Fruit fly (Drosophila melanogaster) whole organism, embryonic: ENCODE results near the gene VhaM9.7-b.

Experiments
- Ada2b ChIP-seq: fragments of 200-800 bp; sonication (Bioruptor generic); IDR thresholded peaks from 2 replicates; pipeline ENCODE4 v1.3.6; 2022; ENCODE audit warnings: missing biosample characterization, missing genetic modification characterization
- B-H2 ChIP-seq: fragments of 200-800 bp; sonication (Bioruptor generic); optimal IDR thresholded peaks from 2 replicates; lab custom pipeline; 2018; ENCODE audit warnings: missing biosample characterization, mild to moderate bottlenecking, missing genetic modification characterization
- CG10543 ChIP-seq: fragments of 200-800 bp; sonication (Bioruptor generic); optimal IDR thresholded peaks from 3 replicates; lab custom pipeline; 2017; ENCODE audit warnings: missing biosample characterization, mild to moderate bottlenecking, missing genetic modification characterization, moderate library complexity
- CG11504 ChIP-seq: fragments of 200-800 bp; sonication (Bioruptor generic); optimal IDR thresholded peaks from 3 replicates; lab custom pipeline; 2019; ENCODE audit warnings: missing biosample characterization, mild to moderate bottlenecking, missing genetic modification characterization, moderate library complexity
- CG12071 ChIP-seq: fragments of 200-800 bp; sonication (Bioruptor generic); optimal IDR thresholded peaks from 3 replicates; lab custom pipeline; 2018; ENCODE audit warnings: missing biosample characterization, mild to moderate bottlenecking, missing genetic modification characterization
- CG13123 ChIP-seq: fragments of 200-800 bp; sonication (Bioruptor generic); optimal IDR thresholded peaks from 2 replicates; lab custom pipeline; 2016; ENCODE audit warnings: missing biosample characterization, missing genetic modification characterization
- CG1529 ChIP-seq: fragments of 200-800 bp; sonication (Bioruptor generic); optimal IDR thresholded peaks from 3 replicates; lab custom pipeline; 2018; ENCODE audit warnings: missing biosample characterization, missing genetic modification characterization
- CG16863 ChIP-seq: fragments of 200-800 bp; sonication (Bioruptor generic); optimal IDR thresholded peaks from 3 replicates; lab custom pipeline; 2016; ENCODE audit warnings: missing biosample characterization, missing genetic modification characterization
- CG17359 ChIP-seq: fragments of 200-800 bp; sonication (Bioruptor generic); optimal IDR thresholded peaks from 3 replicates; lab custom pipeline; 2018; ENCODE audit warnings: missing biosample characterization, mild to moderate bottlenecking, missing genetic modification characterization, moderate library complexity
- CG32772 ChIP-seq: fragments of 200-800 bp; sonication (Bioruptor generic); IDR thresholded peaks from 2 replicates; pipeline ENCODE4 v1.3.6; 2022; ENCODE audit warnings: missing biosample characterization, missing genetic modification characterization
- CG42726 ChIP-seq: fragments of 200-800 bp; sonication (Bioruptor generic); IDR thresholded peaks from 2 replicates; pipeline ENCODE4 v1.3.6; 2022; ENCODE audit warnings: missing biosample characterization, missing genetic modification characterization; ENCODE audit not compliant: partially characterized antibody
- CG4730 ChIP-seq: fragments of 200-800 bp; sonication (Bioruptor generic); IDR thresholded peaks from 2 replicates; pipeline ENCODE4 v1.3.6; 2022; ENCODE audit warnings: missing biosample characterization, missing genetic modification characterization
- CG6654 ChIP-seq: fragments of 200-800 bp; sonication (Bioruptor generic); optimal IDR thresholded peaks from 2 replicates; lab custom pipeline; 2017; ENCODE audit warnings: missing biosample characterization, mild to moderate bottlenecking, missing genetic modification characterization
- CG7963 ChIP-seq: fragments of 200-800 bp; sonication (Bioruptor generic); IDR thresholded peaks from 3 replicates; pipeline ENCODE4 v1.3.6; 2022; ENCODE audit warnings: missing biosample characterization, missing genetic modification characterization; ENCODE audit not compliant: partially characterized antibody
- CG7987 ChIP-seq: fragments of 200-800 bp; sonication (Bioruptor generic); optimal IDR thresholded peaks from 2 replicates; lab custom pipeline; 2018; ENCODE audit warnings: missing biosample characterization, mild to moderate bottlenecking, missing genetic modification characterization, moderate library complexity
- CG8290 ChIP-seq, 3 experiments: fragments of 200-800 bp; sonication (Bioruptor generic); optimal IDR thresholded peaks; 2 replicates each; lab custom pipeline; 2016 to 2019; ENCODE audit warnings: missing biosample characterization in 3 of 3, missing genetic modification characterization in 3 of 3, mild to moderate bottlenecking in 2 of 3, moderate library complexity in 1 of 3
- CG8924 ChIP-seq: fragments of 200-800 bp; optimal IDR thresholded peaks from 3 replicates; lab custom pipeline; 2019; ENCODE audit warnings: missing biosample characterization, mild to moderate bottlenecking, missing genetic modification characterization, moderate library complexity
- CG9215 ChIP-seq: fragments of 200-800 bp; sonication (Bioruptor generic); IDR thresholded peaks from 2 replicates; pipeline ENCODE4 v1.3.6; 2022; ENCODE audit warnings: missing biosample characterization, missing genetic modification characterization
- Dad ChIP-seq: fragments of 200-800 bp; sonication (Bioruptor generic); optimal IDR thresholded peaks from 3 replicates; lab custom pipeline; 2016; ENCODE audit warnings: missing biosample characterization, missing genetic modification characterization
- Drgx ChIP-seq: fragments of 200-800 bp; sonication (Bioruptor generic); IDR thresholded peaks from 2 replicates; pipeline ENCODE4 v1.3.6; 2022; ENCODE audit warnings: missing biosample characterization, missing genetic modification characterization
- Eip74EF ChIP-seq, 2 experiments: fragments of 200-800 bp in 1 of 2; fragments of >200 bp in 1 of 2; sonication (Bioruptor generic) in 1 of 2; optimal IDR thresholded peaks; 2 replicates each; lab custom pipeline; 2017 to 2019; ENCODE audit warnings: missing biosample characterization in 2 of 2, missing genetic modification characterization in 2 of 2, mild to moderate bottlenecking in 1 of 2, moderate library complexity in 1 of 2
- Elba2 ChIP-seq: fragments of 200-800 bp; sonication (Bioruptor generic); optimal IDR thresholded peaks from 3 replicates; lab custom pipeline; 2016; ENCODE audit warnings: missing biosample characterization, missing genetic modification characterization
- Gsc ChIP-seq: fragments of 200-800 bp; sonication (Bioruptor generic); IDR thresholded peaks from 2 replicates; pipeline ENCODE4 v1.3.6; 2022; ENCODE audit warnings: missing biosample characterization, missing genetic modification characterization
- H15 ChIP-seq: fragments of 200-800 bp; sonication (Bioruptor generic); IDR thresholded peaks from 3 replicates; pipeline ENCODE4 v1.3.6; 2022; ENCODE audit warnings: missing biosample characterization, missing genetic modification characterization
- HmgZ ChIP-seq: fragments of 200-800 bp; sonication (Bioruptor generic); optimal IDR thresholded peaks from 2 replicates; lab custom pipeline; 2018; ENCODE audit warnings: missing biosample characterization, mild to moderate bottlenecking, missing genetic modification characterization
- MTF-1 ChIP-seq: fragments of 200-800 bp; sonication (Bioruptor generic); optimal IDR thresholded peaks from 2 replicates; lab custom pipeline; 2018; ENCODE audit warnings: missing biosample characterization, mild to moderate bottlenecking, missing genetic modification characterization, borderline replicate concordance
- Mes4 ChIP-seq: fragments of 200-800 bp; sonication (Bioruptor generic); optimal IDR thresholded peaks from 2 replicates; lab custom pipeline; 2016; ENCODE audit warnings: missing biosample characterization, missing genetic modification characterization
- Nf-YB ChIP-seq: fragments of 200-800 bp; sonication (Bioruptor generic); optimal IDR thresholded peaks from 3 replicates; lab custom pipeline; 2019; ENCODE audit warnings: missing biosample characterization, mild to moderate bottlenecking, missing genetic modification characterization, moderate library complexity
- Nf-YC ChIP-seq: fragments of 200-800 bp; optimal IDR thresholded peaks from 3 replicates; lab custom pipeline; 2019; ENCODE audit warnings: missing biosample characterization, mild to moderate bottlenecking, missing genetic modification characterization, moderate library complexity
- NfI ChIP-seq: fragments of 200-800 bp; sonication (Bioruptor generic); optimal IDR thresholded peaks from 3 replicates; lab custom pipeline; 2018; ENCODE audit warnings: missing biosample characterization, mild to moderate bottlenecking, missing genetic modification characterization, moderate library complexity
- Sox100B ChIP-seq: fragments of 200-800 bp; sonication (Bioruptor generic); optimal IDR thresholded peaks from 3 replicates; lab custom pipeline; 2018; ENCODE audit warnings: missing biosample characterization, mild to moderate bottlenecking, missing genetic modification characterization
- Trl ChIP-seq, 3 experiments: fragments of >200 bp in 2 of 3; fragments of 200-800 bp in 1 of 3; sonication (Bioruptor generic) in 1 of 3; optimal IDR thresholded peaks; 2 replicates in 1 of 3; 3 replicates in 2 of 3; lab custom pipeline; 2016 to 2017; ENCODE audit warnings: missing biosample characterization in 1 of 3, missing genetic modification characterization in 1 of 3
- YL-1 ChIP-seq: fragments of 200-800 bp; sonication (Bioruptor generic); optimal IDR thresholded peaks from 3 replicates; lab custom pipeline; 2017; ENCODE audit warnings: missing biosample characterization, mild to moderate bottlenecking, missing genetic modification characterization
- ac ChIP-seq: fragments of 200-800 bp; sonication (Bioruptor generic); optimal IDR thresholded peaks from 3 replicates; lab custom pipeline; 2017; ENCODE audit warnings: missing biosample characterization, mild to moderate bottlenecking, missing genetic modification characterization
- ash1 ChIP-seq: fragments of 200-800 bp; sonication (Bioruptor generic); optimal IDR thresholded peaks from 2 replicates; lab custom pipeline; 2018; ENCODE audit warnings: missing biosample characterization, mild to moderate bottlenecking, missing genetic modification characterization
- bigmax ChIP-seq: fragments of 200-800 bp; sonication (Bioruptor generic); optimal IDR thresholded peaks from 2 replicates; lab custom pipeline; 2018; ENCODE audit warnings: missing biosample characterization, mild to moderate bottlenecking, missing genetic modification characterization
- btn ChIP-seq: fragments of 200-800 bp; sonication (Bioruptor generic); optimal IDR thresholded peaks from 2 replicates; lab custom pipeline; 2016; ENCODE audit warnings: missing biosample characterization, missing genetic modification characterization
- cato ChIP-seq: fragments of 200-800 bp; sonication (Bioruptor generic); optimal IDR thresholded peaks from 2 replicates; lab custom pipeline; 2016; ENCODE audit warnings: missing biosample characterization, missing genetic modification characterization, borderline replicate concordance
- dmrt11E ChIP-seq: fragments of 200-800 bp; sonication (Bioruptor generic); optimal IDR thresholded peaks from 3 replicates; lab custom pipeline; 2018; ENCODE audit warnings: missing biosample characterization, mild to moderate bottlenecking, missing genetic modification characterization, moderate library complexity
- gro ChIP-seq: fragments of 200-800 bp; sonication (Bioruptor generic); optimal IDR thresholded peaks from 2 replicates; lab custom pipeline; 2016; ENCODE audit warnings: missing biosample characterization, missing genetic modification characterization
- her ChIP-seq: fragments of 200-800 bp; sonication (Bioruptor generic); optimal IDR thresholded peaks from 2 replicates; lab custom pipeline; 2016; ENCODE audit warnings: missing biosample characterization, missing genetic modification characterization
- nerfin-1 ChIP-seq: fragments of 200-800 bp; sonication (Bioruptor generic); optimal IDR thresholded peaks from 3 replicates; lab custom pipeline; 2019; ENCODE audit warnings: missing biosample characterization, mild to moderate bottlenecking, missing genetic modification characterization, moderate library complexity
- nerfin-2 ChIP-seq: fragments of 200-800 bp; sonication (Bioruptor generic); IDR thresholded peaks from 2 replicates; pipeline ENCODE4 v1.3.6; 2022; ENCODE audit warnings: missing biosample characterization, missing genetic modification characterization; ENCODE audit not compliant: partially characterized antibody
- odd ChIP-seq: fragments of 200-800 bp; sonication (Bioruptor generic); optimal IDR thresholded peaks from 2 replicates; lab custom pipeline; 2017; ENCODE audit warnings: missing biosample characterization, mild to moderate bottlenecking, missing genetic modification characterization
- repo ChIP-seq: fragments of 200-800 bp; sonication (Bioruptor generic); optimal IDR thresholded peaks from 2 replicates; lab custom pipeline; 2016; ENCODE audit warnings: missing biosample characterization, missing genetic modification characterization
- sob ChIP-seq: fragments of 200-800 bp; sonication (Bioruptor generic); IDR thresholded peaks from 2 replicates; pipeline ENCODE4 v1.3.6; 2022; ENCODE audit warnings: missing biosample characterization, missing genetic modification characterization
- trem ChIP-seq: fragments of 200-800 bp; optimal IDR thresholded peaks from 3 replicates; lab custom pipeline; 2019; ENCODE audit warnings: missing biosample characterization, mild to moderate bottlenecking, missing genetic modification characterization, moderate library complexity
- tx ChIP-seq: fragments of 200-800 bp; sonication (Bioruptor generic); optimal IDR thresholded peaks from 2 replicates; lab custom pipeline; 2016; ENCODE audit warnings: missing biosample characterization, missing genetic modification characterization
- yki ChIP-seq: fragments of >200 bp; optimal IDR thresholded peaks from 3 replicates; lab custom pipeline; 2018

VhaM9.7-b gene

dm6 chr3L:21568848-21569372, 29.2 kb downstream of the VhaM9.7-b start, which contains the start of the genes CRIF and SMC5 (continued):
- TF ChIP-seq Drgx (GFP tag; lab: Robert Waterston, UW) (no peak), odd (no peak), CG7963 (GFP tag; lab: Robert Waterston, UW) (no peak), MTF-1 (GFP tag; lab: Kevin White, UChicago) (no peak), CG8924 (tag; lab: Kevin White, UChicago) (no peak), bigmax (GFP tag; lab: Kevin White, UChicago) (no peak), sob (0 out of 2 replicates have a peak, but pooled peaks have one; percentile 47), tx (peak; percentile 66), yki (no peak), gro (GFP tag; lab: Kevin White, UChicago) (peak; percentile 56), CG13123 (GFP tag; lab: Kevin White, UChicago) (no peak), trem (tag; lab: Kevin White, UChicago) (peak; percentile 49), nerfin-1 (peak; percentile 42), btn (GFP tag; lab: Kevin White, UChicago) (no peak), Mes4 (GFP tag; lab: Kevin White, UChicago) (no peak), dmrt11E (tag; lab: Kevin White, UChicago) (peak; percentile 69), CG16863 (peak; percentile 32), CG1529 (no peak), CG11504 (no peak), CG6654 (GFP tag; lab: Kevin White, UChicago) (peak; percentile 14), CG7987 (no peak), NfI (GFP tag; lab: Kevin White, UChicago) (no peak), her (peak; percentile 43), HmgZ (tag; lab: Kevin White, UChicago) (peak; percentile 42), cato (GFP tag; lab: Kevin White, UChicago) (no peak), B-H2 (GFP tag; lab: Kevin White, UChicago) (peak; percentile 76), Ada2b (GFP tag; lab: Robert Waterston, UW) (peak; percentile 44), Gsc (no peak), Dad (GFP tag; lab: Kevin White, UChicago) (peak; percentile 44), CG9215 (GFP tag; lab: Robert Waterston, UW) (no peak; the same call in 1 of the 2 replicates), ash1 (no peak), CG17359 (tag; lab: Kevin White, UChicago) (peak; percentile 55), YL-1 (GFP tag; lab: Kevin White, UChicago) (peak; percentile 11), CG10543 (GFP tag; lab: Kevin White, UChicago) (no peak), repo (peak; percentile 11), Elba2 (peak; percentile 39), Trl (optimal IDR thresholded peaks at IDR 0.05; lab: Kevin White, UChicago) (no peak), Trl (GFP tag; optimal IDR thresholded peaks at IDR 0.05; lab: Kevin White, UChicago) (peak; percentile 67), Nf-YB (GFP tag; lab: Kevin White, UChicago) (peak; percentile 24), CG42726 (GFP tag; lab: Robert Waterston, UW) (no peak), H15 (GFP tag; lab: Robert Waterston, UW) (no peak), CG4730 (GFP tag; lab: Robert Waterston, UW) (no peak), Nf-YC (peak; percentile 70), CG12071 (GFP tag; lab: Kevin White, UChicago) (no peak), nerfin-2 (GFP tag; lab: Robert Waterston, UW) (no peak), Eip74EF (GFP tag; optimal IDR thresholded peaks at IDR 0.05; lab: Kevin White, UChicago) (no peak), Sox100B (GFP tag; lab: Kevin White, UChicago) (peak; percentile 61), ac (no peak), CG8290 (GFP tag; optimal IDR thresholded peaks at IDR 0.05; lab: Kevin White, UChicago) (peak; percentile 70), CG8290 (tag; optimal IDR thresholded peaks at IDR 0.05; lab: Kevin White, UChicago) (no peak), CG32772 (GFP tag; lab: Robert Waterston, UW) (no peak)
